Fruit fly (Drosophila melanogaster): ENCODE measurements around the gene Pdp1.

Pdp1 gene

dm6 chr3L:7862238-7863022, 4.7 kb downstream of the Pdp1 start (continued):
- peak; percentile 28 for TF ChIP-seq org-1 (GFP tag; optimal IDR thresholded peaks at IDR 0.05)
- TF ChIP-seq vnd (GFP tag; IDR thresholded peaks at IDR 0.05; ENCODE audit: partially characterized antibody) = no peak
- TF ChIP-seq Sin3A (optimal IDR thresholded peaks at IDR 0.05) = no peak
- peak; percentile 29 for TF ChIP-seq CG15269 (tag; optimal IDR thresholded peaks at IDR 0.05)
- TF ChIP-seq Sox100B (GFP tag; optimal IDR thresholded peaks at IDR 0.05) = no peak
- no peak for TF ChIP-seq TFAM (GFP tag; optimal IDR thresholded peaks at IDR 0.05)
- no peak for TF ChIP-seq CG10321 (GFP tag; IDR thresholded peaks at IDR 0.05)
- no peak for TF ChIP-seq prd (optimal IDR thresholded peaks at IDR 0.05)
- TF ChIP-seq prd (GFP tag; IDR thresholded peaks at IDR 0.05) = peak; percentile 29; the same call in 2 of the 3 replicates
- TF ChIP-seq CG7357 (GFP tag; IDR thresholded peaks at IDR 0.05) = no peak
- TF ChIP-seq CHES-1-like (GFP tag; optimal IDR thresholded peaks at IDR 0.05) = no peak
- peak; percentile 66 for TF ChIP-seq Oli (tag; optimal IDR thresholded peaks at IDR 0.05)
- TF ChIP-seq CG13624 (GFP tag; optimal IDR thresholded peaks at IDR 0.05) = no peak
- TF ChIP-seq dpn (GFP tag; optimal IDR thresholded peaks at IDR 0.05) = peak in 1 of 2 experiments; percentile 17
- TF ChIP-seq Six4 (GFP tag; optimal IDR thresholded peaks at IDR 0.05) = peak; percentile 16
- no peak for TF ChIP-seq croc (GFP tag; conservative IDR thresholded peaks at IDR 0.05)
- TF ChIP-seq ERR (GFP tag; optimal IDR thresholded peaks at IDR 0.05) = no peak
- TF ChIP-seq E2f1 (GFP tag; IDR thresholded peaks at IDR 0.05) = no peak
- no peak for TF ChIP-seq CG14965 (GFP tag; optimal IDR thresholded peaks at IDR 0.05; ENCODE audit: borderline replicate concordance)
- no peak for TF ChIP-seq CG11560 (tag; IDR thresholded peaks at IDR 0.05)
- peak; percentile 62 for TF ChIP-seq Meics (GFP tag; optimal IDR thresholded peaks at IDR 0.05)
- TF ChIP-seq Hsf (GFP tag; optimal IDR thresholded peaks at IDR 0.05) = peak; percentile 32
- TF ChIP-seq dmrt99B (tag; optimal IDR thresholded peaks at IDR 0.05) = peak; percentile 19
- peak; percentile 33 for TF ChIP-seq pb (GFP tag; optimal IDR thresholded peaks at IDR 0.05)
- peak; percentile 15 for TF ChIP-seq CG13424 (tag; optimal IDR thresholded peaks at IDR 0.05)
- TF ChIP-seq CG12769 (tag; optimal IDR thresholded peaks at IDR 0.05) = peak; percentile 65
- TF ChIP-seq CG17612 (GFP tag; IDR thresholded peaks at IDR 0.05) = no peak
- no peak for TF ChIP-seq disco-r (GFP tag; optimal IDR thresholded peaks at IDR 0.05)
- peak; percentile 19 for TF ChIP-seq CG12659 (GFP tag; optimal IDR thresholded peaks at IDR 0.05)
- peak; percentile 12 for TF ChIP-seq CG17385 (GFP tag; optimal IDR thresholded peaks at IDR 0.05)
- no peak for TF ChIP-seq CG2875 (GFP tag; optimal IDR thresholded peaks at IDR 0.05)
- peak; percentile 82 for TF ChIP-seq gcm (GFP tag; optimal IDR thresholded peaks at IDR 0.05)
- TF ChIP-seq CG1233 (GFP tag; optimal IDR thresholded peaks at IDR 0.05) = peak; percentile 35
- TF ChIP-seq Ssrp (tag; optimal IDR thresholded peaks at IDR 0.05) = peak; percentile 1
- no peak for TF ChIP-seq Ets97D (GFP tag; optimal IDR thresholded peaks at IDR 0.05)
- TF ChIP-seq CG6765 (GFP tag; optimal IDR thresholded peaks at IDR 0.05) = no peak
- TF ChIP-seq lmd (GFP tag; IDR thresholded peaks at IDR 0.05) = peak; percentile 16; the same call in 1 of the 2 replicates
- peak; percentile 26 for TF ChIP-seq ATbp (GFP tag; optimal IDR thresholded peaks at IDR 0.05)
- peak; percentile 35 for TF ChIP-seq run (tag; optimal IDR thresholded peaks at IDR 0.05)
- no peak for TF ChIP-seq CG5953 (GFP tag; IDR thresholded peaks at IDR 0.05)
- peak; percentile 20 for TF ChIP-seq bigmax (GFP tag; optimal IDR thresholded peaks at IDR 0.05)
- peak; percentile 3; the same call in 1 of the 2 replicates for TF ChIP-seq al (GFP tag; IDR thresholded peaks at IDR 0.05)
- TF ChIP-seq Med (GFP tag) = peak; percentile 53
- peak; percentile 12 for TF ChIP-seq HmgZ (tag; optimal IDR thresholded peaks at IDR 0.05)
- TF ChIP-seq aop (GFP tag; IDR thresholded peaks at IDR 0.05) = no peak
- TF ChIP-seq Atf-2 (GFP tag; optimal IDR thresholded peaks at IDR 0.05) = peak; percentile 13
- TF ChIP-seq phol (tag; optimal IDR thresholded peaks at IDR 0.05) = peak; percentile 21
- TF ChIP-seq h (optimal IDR thresholded peaks at IDR 0.05) = no peak
- no peak for TF ChIP-seq salm (tag; optimal IDR thresholded peaks at IDR 0.05)
- no peak for TF ChIP-seq repo (GFP tag; optimal IDR thresholded peaks at IDR 0.05)
- TF ChIP-seq CG1792 (GFP tag; optimal IDR thresholded peaks at IDR 0.05) = no peak
